Fruit fly (Drosophila melanogaster) whole organism: ENCODE results near the gene CG32354.

Source experiments
- pan ChIP-seq: fragments of >200 bp; optimal IDR thresholded peaks from 2 replicates; lab custom pipeline; 2017
- psq ChIP-seq: fragments of >200 bp; optimal IDR thresholded peaks from 2 replicates; lab custom pipeline; 2017
- usp ChIP-seq: fragments of >200 bp; optimal IDR thresholded peaks from 2 replicates; lab custom pipeline; 2017; ENCODE audit warnings: missing biosample characterization, missing genetic modification characterization, mixed read lengths

- TF ChIP-seq psq (lab: Kevin White, UChicago) (no peak), usp (GFP tag; lab: Kevin White, UChicago) (no peak), pan (lab: Kevin White, UChicago) (no peak)
Observed at dm6 chr3L:8448517-8448889, 26.5 kb upstream of the CG32354 start.
